Worm (Caenorhabditis elegans): ENCODE results near the gene blos-7.

blos-7 gene

DNA sequence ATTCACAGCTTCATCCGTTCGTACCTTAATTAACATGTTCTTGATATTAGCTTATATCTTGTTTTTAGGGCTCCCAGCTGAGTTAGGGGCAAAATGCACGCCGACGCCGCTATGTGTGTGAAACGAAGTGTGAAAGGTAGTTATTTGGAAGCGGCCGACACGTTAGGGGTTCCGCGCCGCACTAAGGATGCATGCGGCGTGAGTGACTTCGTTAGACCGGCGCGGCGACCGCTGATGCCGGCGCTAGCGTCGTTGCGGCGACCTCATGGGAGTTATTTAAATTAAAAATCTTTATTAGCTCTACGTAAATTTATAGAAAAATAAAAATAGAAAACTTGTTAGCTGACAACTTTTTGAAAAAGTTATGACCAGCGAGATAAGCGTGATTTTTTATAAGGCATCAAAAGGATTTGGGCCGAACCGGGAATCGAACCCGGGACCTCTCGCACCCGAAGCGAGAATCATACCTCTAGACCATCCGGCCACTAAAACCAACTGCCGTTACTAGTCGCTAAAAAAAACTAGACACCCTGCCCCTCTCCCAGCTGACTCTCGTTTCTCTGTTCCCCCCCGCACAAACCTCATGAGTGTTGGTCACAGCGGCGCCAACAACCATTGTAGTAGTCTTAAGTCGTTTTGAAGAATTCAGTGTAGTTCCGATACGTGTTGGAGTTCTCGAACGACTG, 30.8 kb downstream of the blos-7 start (continued):
- TF ChIP-seq bed-3 (GFP tag; optimal IDR thresholded peaks at IDR 0.05): peak; percentile 25
- TF ChIP-seq elt-3 (tag; optimal IDR thresholded peaks at IDR 0.05): no peak

- TF ChIP-seq nhr-12 (tag; optimal IDR thresholded peaks at IDR 0.05) (no peak), nhr-28 (tag; optimal IDR thresholded peaks at IDR 0.05) (no peak), ceh-39 (tag; optimal IDR thresholded peaks at IDR 0.05) (no peak), bed-3 (GFP tag; optimal IDR thresholded peaks at IDR 0.05) (no peak), mls-2 (tag; optimal IDR thresholded peaks at IDR 0.05) (no peak), blmp-1 (tag; optimal IDR thresholded peaks at IDR 0.05) (no peak), mep-1 (tag; optimal IDR thresholded peaks at IDR 0.05) (no peak), drap-1 (GFP tag; optimal IDR thresholded peaks at IDR 0.05) (no peak), unc-39 (tag; optimal IDR thresholded peaks at IDR 0.05) (no peak), elt-3 (tag; optimal IDR thresholded peaks at IDR 0.05) (no peak), flh-1 (GFP tag; optimal IDR thresholded peaks at IDR 0.05) (no peak)
Observed at ce11 chrIV:3548315-3548714, 34.4 kb downstream of the blos-7 start.

ce11 chrIV:3547500-3547899, 35.2 kb downstream of the blos-7 start, which contains the start of gene nstp-6:
Gene nstp-6, minus strand, starts transcription at chrIV:3547600.
- TF ChIP-seq lin-32 (GFP tag; optimal IDR thresholded peaks at IDR 0.05) (no peak), lsy-2 (tag; optimal IDR thresholded peaks at IDR 0.05) (no peak), ces-1 (GFP tag; optimal IDR thresholded peaks at IDR 0.05) (no peak), mab-5 (tag; optimal IDR thresholded peaks at IDR 0.05) (no peak), tbx-8 (GFP tag; optimal IDR thresholded peaks at IDR 0.05) (no peak), M03D4.4 (tag; optimal IDR thresholded peaks at IDR 0.05) (no peak), lin-13 (tag; optimal IDR thresholded peaks at IDR 0.05) (no peak), hlh-1 (tag; optimal IDR thresholded peaks at IDR 0.05) (no peak)

ce11 chrIV:3545060-3545459, 37.6 kb downstream of the blos-7 start:
- TF ChIP-seq hlh-1 (tag; optimal IDR thresholded peaks at IDR 0.05) (no peak), tbx-8 (GFP tag; optimal IDR thresholded peaks at IDR 0.05) (no peak), lin-13 (tag; optimal IDR thresholded peaks at IDR 0.05) (no peak), nhr-28 (tag; optimal IDR thresholded peaks at IDR 0.05) (no peak), mls-2 (tag; optimal IDR thresholded peaks at IDR 0.05) (no peak), lsy-2 (tag; optimal IDR thresholded peaks at IDR 0.05) (no peak)

DNA sequence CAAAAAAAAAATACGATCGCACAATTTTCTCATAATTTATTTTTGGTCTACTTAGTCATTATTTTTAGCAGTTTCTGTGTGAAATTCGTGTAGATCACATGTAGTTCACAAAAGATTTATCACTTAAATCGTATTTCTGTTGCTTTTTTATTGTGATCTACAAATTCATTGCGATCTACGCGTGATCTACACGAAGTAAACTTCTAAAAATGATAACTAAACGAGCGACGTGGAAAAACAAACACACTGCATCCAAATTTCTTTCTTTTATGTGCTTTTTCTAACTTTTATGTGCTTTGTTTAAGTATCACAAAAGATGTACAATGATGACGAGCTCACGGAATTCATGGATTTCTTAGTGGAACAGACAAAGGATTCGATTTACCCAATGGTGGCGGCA, 42.8 kb downstream of the blos-7 start, which contains the start of gene B0212.3:
Gene B0212.3 (plus strand): TSS at position 301 of the 400 bp plus-strand sequence.
- TF ChIP-seq lsy-2 (tag; optimal IDR thresholded peaks at IDR 0.05) (no peak), lin-13 (tag; optimal IDR thresholded peaks at IDR 0.05) (no peak), cnd-1 (tag; optimal IDR thresholded peaks at IDR 0.05) (no peak), ces-1 (GFP tag; optimal IDR thresholded peaks at IDR 0.05) (no peak), blmp-1 (tag; optimal IDR thresholded peaks at IDR 0.05) (no peak), mep-1 (tag; optimal IDR thresholded peaks at IDR 0.05) (no peak), nhr-28 (tag; optimal IDR thresholded peaks at IDR 0.05) (no peak), unc-62 (GFP tag; optimal IDR thresholded peaks at IDR 0.05) (no peak)

- TF ChIP-seq ceh-39 (tag; optimal IDR thresholded peaks at IDR 0.05) (peak; percentile 55), ceh-43 (GFP tag; optimal IDR thresholded peaks at IDR 0.05) (no peak)
Observed at ce11 chrIV:3539253-3539652, 43.5 kb downstream of the blos-7 start.

DNA sequence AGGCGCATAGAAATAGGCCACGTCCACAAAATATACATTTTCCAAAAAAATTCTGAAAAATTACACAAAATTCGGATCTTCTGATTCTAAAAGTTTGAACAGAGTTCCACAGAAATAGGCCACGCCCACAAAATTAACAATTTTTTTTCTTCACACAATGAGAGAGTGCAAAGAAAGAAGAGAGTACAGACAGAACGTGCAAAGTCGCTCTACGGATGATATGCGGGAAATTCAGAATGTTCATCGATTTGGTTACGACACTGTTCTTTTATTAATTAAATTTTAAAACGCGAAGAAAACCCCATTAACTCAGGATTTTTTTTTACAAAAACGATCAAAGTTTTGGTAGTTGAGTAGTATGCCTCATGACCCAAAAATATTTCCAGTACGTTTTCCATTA, 49.7 kb downstream of the blos-7 start:
- TF ChIP-seq drap-1 (GFP tag; optimal IDR thresholded peaks at IDR 0.05) (no peak), ceh-39 (tag; optimal IDR thresholded peaks at IDR 0.05) (peak; percentile 2), bed-3 (GFP tag; optimal IDR thresholded peaks at IDR 0.05) (no peak), ces-1 (GFP tag; optimal IDR thresholded peaks at IDR 0.05) (peak; percentile 55), lin-13 (tag; optimal IDR thresholded peaks at IDR 0.05) (no peak), sptf-1 (tag; optimal IDR thresholded peaks at IDR 0.05) (no peak), nhr-28 (tag; optimal IDR thresholded peaks at IDR 0.05) (no peak), tbx-8 (GFP tag; optimal IDR thresholded peaks at IDR 0.05) (no peak), lsy-2 (tag; optimal IDR thresholded peaks at IDR 0.05) (no peak), mls-2 (tag; optimal IDR thresholded peaks at IDR 0.05) (no peak), mab-5 (tag; optimal IDR thresholded peaks at IDR 0.05) (no peak)

DNA sequence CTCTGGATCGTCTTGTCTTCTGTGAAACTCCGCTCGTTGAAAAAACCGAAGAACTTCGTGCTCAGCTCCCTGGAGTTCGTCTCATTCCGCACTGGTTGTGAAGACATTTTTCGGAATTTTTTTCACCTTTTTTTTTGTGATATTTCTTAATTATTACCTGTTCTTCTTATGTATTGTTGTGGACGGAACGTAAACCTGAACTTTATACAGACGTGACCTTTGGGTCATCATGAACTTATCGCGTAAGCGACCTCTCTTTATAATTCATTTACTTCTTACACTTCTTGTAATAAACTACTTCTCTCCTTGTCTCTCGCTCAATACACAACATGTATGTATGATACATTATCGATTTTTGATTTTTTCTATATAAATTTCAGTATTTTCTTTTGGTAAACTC, 50.5 kb downstream of the blos-7 start, which contains the start of gene M57.1:
Gene M57.1 (plus strand): TSS at position 301 of the 400 bp plus-strand sequence.
- TF ChIP-seq unc-120 (tag; optimal IDR thresholded peaks at IDR 0.05; ENCODE audit: poor library complexity, severe bottlenecking) (no peak), sem-2 (GFP tag; optimal IDR thresholded peaks at IDR 0.05) (no peak), nhr-237 (tag; optimal IDR thresholded peaks at IDR 0.05) (no peak), mep-1 (tag; optimal IDR thresholded peaks at IDR 0.05) (no peak), pha-4 (tag; optimal IDR thresholded peaks at IDR 0.05) (no peak), lin-13 (tag; optimal IDR thresholded peaks at IDR 0.05) (no peak), ztf-11 (tag; optimal IDR thresholded peaks at IDR 0.05) (no peak), mls-2 (tag; optimal IDR thresholded peaks at IDR 0.05) (no peak), nhr-76 (tag; optimal IDR thresholded peaks at IDR 0.05) (no peak), bed-3 (GFP tag; optimal IDR thresholded peaks at IDR 0.05) (no peak), ceh-43 (GFP tag; optimal IDR thresholded peaks at IDR 0.05) (no peak), nhr-12 (tag; optimal IDR thresholded peaks at IDR 0.05) (no peak), snpc-4 (tag; optimal IDR thresholded peaks at IDR 0.05) (no peak), ces-1 (GFP tag; optimal IDR thresholded peaks at IDR 0.05) (no peak), drap-1 (GFP tag; optimal IDR thresholded peaks at IDR 0.05) (no peak), cnd-1 (tag; optimal IDR thresholded peaks at IDR 0.05) (no peak), elt-3 (tag; optimal IDR thresholded peaks at IDR 0.05) (no peak), sptf-1 (tag; optimal IDR thresholded peaks at IDR 0.05) (no peak)
